Worm (Caenorhabditis elegans) whole organism, L1 larva: Measurements from ENCODE around the gene pho-8.

Experiments
- C04F5.9 ChIP-seq: sonication (generic microtip); optimal IDR thresholded peaks from 2 replicates; lab custom pipeline; 2016; ENCODE audit warnings: missing genetic modification characterization, missing compliant biosample characterization
- C34B4.2 ChIP-seq: sonication (generic microtip); optimal IDR thresholded peaks from 2 replicates; lab custom pipeline; 2017; ENCODE audit warnings: mild to moderate bottlenecking, missing genetic modification characterization, missing compliant biosample characterization
- Y116A8C.19 ChIP-seq: sonication (generic microtip); optimal IDR thresholded peaks from 2 replicates; lab custom pipeline; 2016; ENCODE audit warnings: missing compliant biosample characterization, missing genetic modification characterization, borderline replicate concordance
- aha-1 ChIP-seq: fragments of 150-350 bp; optimal IDR thresholded peaks from 2 replicates; lab custom pipeline; 2014; ENCODE audit warnings: missing biosample characterization, missing genetic modification characterization
- aly-2 ChIP-seq: fragments of 150-350 bp; optimal IDR thresholded peaks from 2 replicates; lab custom pipeline; 2014; ENCODE audit warnings: missing biosample characterization, missing genetic modification characterization
- ceh-63 ChIP-seq: fragments of 200-800 bp; sonication (Bioruptor generic); optimal IDR thresholded peaks from 2 replicates; lab custom pipeline; 2018; ENCODE audit warnings: mild to moderate bottlenecking, missing genetic modification characterization, missing compliant biosample characterization
- ceh-8 ChIP-seq: fragments of 200-800 bp; sonication (Bioruptor generic); optimal IDR thresholded peaks from 2 replicates; lab custom pipeline; 2018; ENCODE audit warnings: mild to moderate bottlenecking, missing genetic modification characterization, moderate library complexity, missing compliant biosample characterization
- ceh-90 ChIP-seq: sonication (generic microtip); optimal IDR thresholded peaks from 2 replicates; lab custom pipeline; 2016; ENCODE audit warnings: missing genetic modification characterization, missing compliant biosample characterization
- ces-1 ChIP-seq: fragments of 150-350 bp; optimal IDR thresholded peaks from 2 replicates; lab custom pipeline; 2014; ENCODE audit warnings: missing biosample characterization, missing genetic modification reagents, missing genetic modification characterization
- dpl-1 ChIP-seq, 3 experiments: fragments of 150-350 bp in 2 of 3; sonication (generic microtip) in 1 of 3; optimal IDR thresholded peaks; 2 replicates each; lab custom pipeline; 2014 to 2017; ENCODE audit warnings: missing biosample characterization in 3 of 3, missing genetic modification characterization in 3 of 3, missing genetic modification reagents in 3 of 3
- efl-1 ChIP-seq, 4 experiments: fragments of 150-350 bp; optimal IDR thresholded peaks in 3 of 4; peaks in 1 of 4; 1 replicate in 1 of 4; 2 replicates in 3 of 4; lab custom pipeline; 2014; ENCODE audit warnings: missing biosample characterization in 2 of 4, missing genetic modification characterization in 2 of 4, missing genetic modification reagents in 2 of 4
- ets-5 ChIP-seq: fragments of 200-800 bp; sonication (Bioruptor generic); IDR thresholded peaks from 2 replicates; pipeline ENCODE4 v1.3.6; 2022; ENCODE audit warnings: missing genetic modification characterization, missing compliant biosample characterization
- fkh-10 ChIP-seq: sonication (generic microtip); optimal IDR thresholded peaks from 2 replicates; lab custom pipeline; 2017; ENCODE audit warnings: missing biosample characterization, missing genetic modification reagents, missing genetic modification characterization
- fkh-4 ChIP-seq: sonication (generic microtip); optimal IDR thresholded peaks from 2 replicates; lab custom pipeline; 2016; ENCODE audit warnings: missing compliant biosample characterization, missing genetic modification characterization, borderline replicate concordance
- fos-1 ChIP-seq: fragments of 150-350 bp; optimal IDR thresholded peaks from 2 replicates; lab custom pipeline; 2014; ENCODE audit warnings: missing biosample characterization, missing genetic modification characterization
- hlh-17 ChIP-seq: fragments of 200-800 bp; sonication (Bioruptor generic); optimal IDR thresholded peaks from 2 replicates; lab custom pipeline; 2018; ENCODE audit warnings: missing genetic modification characterization, mild to moderate bottlenecking, missing compliant biosample characterization, moderate library complexity, borderline replicate concordance
- irx-1 ChIP-seq: sonication (generic microtip); optimal IDR thresholded peaks from 2 replicates; lab custom pipeline; 2016; ENCODE audit warnings: missing genetic modification characterization, missing compliant biosample characterization
- jun-1 ChIP-seq: fragments of 150-350 bp; optimal IDR thresholded peaks from 2 replicates; lab custom pipeline; 2014; ENCODE audit warnings: missing biosample characterization, missing genetic modification reagents, missing genetic modification characterization
- lin-13 ChIP-seq: fragments of 150-350 bp; optimal IDR thresholded peaks from 2 replicates; lab custom pipeline; 2014; ENCODE audit warnings: missing biosample characterization, missing genetic modification reagents, missing genetic modification characterization
- lin-14 ChIP-seq: fragments of 200-800 bp; sonication (Bioruptor generic); optimal IDR thresholded peaks from 2 replicates; lab custom pipeline; 2018; ENCODE audit warnings: mild to moderate bottlenecking, missing genetic modification characterization, moderate library complexity, missing compliant biosample characterization
- lin-35 ChIP-seq, 2 experiments: fragments of 150-350 bp; optimal IDR thresholded peaks; 2 replicates each; lab custom pipeline; 2014; ENCODE audit warnings: missing biosample characterization in 2 of 2, missing genetic modification characterization in 2 of 2, missing genetic modification reagents in 2 of 2
- mep-1 ChIP-seq: fragments of 150-350 bp; optimal IDR thresholded peaks from 2 replicates; lab custom pipeline; 2014; ENCODE audit warnings: missing biosample characterization, missing genetic modification characterization
- nhr-20 ChIP-seq: sonication (generic microtip); optimal IDR thresholded peaks from 2 replicates; lab custom pipeline; 2016; ENCODE audit warnings: mild to moderate bottlenecking, missing genetic modification characterization, missing compliant biosample characterization
- nhr-237 ChIP-seq: fragments of 150-350 bp; optimal IDR thresholded peaks from 2 replicates; lab custom pipeline; 2014; ENCODE audit warnings: missing biosample characterization, missing genetic modification characterization
- nhr-76 ChIP-seq: sonication (generic microtip); optimal IDR thresholded peaks from 2 replicates; lab custom pipeline; 2017; ENCODE audit warnings: missing biosample characterization, missing genetic modification characterization
- nhr-77 ChIP-seq: fragments of 150-350 bp; optimal IDR thresholded peaks from 2 replicates; lab custom pipeline; 2014; ENCODE audit warnings: missing biosample characterization, missing genetic modification characterization
- nhr-84 ChIP-seq: sonication (generic microtip); optimal IDR thresholded peaks from 2 replicates; lab custom pipeline; 2017; ENCODE audit warnings: missing biosample characterization, missing genetic modification characterization
- nhr-90 ChIP-seq: sonication (generic microtip); optimal IDR thresholded peaks from 2 replicates; lab custom pipeline; 2016; ENCODE audit warnings: mild to moderate bottlenecking, missing genetic modification characterization, missing compliant biosample characterization; ENCODE audit not compliant: poor library complexity
- pag-3 ChIP-seq: sonication (generic microtip); optimal IDR thresholded peaks from 2 replicates; lab custom pipeline; 2017; ENCODE audit warnings: missing genetic modification characterization, mild to moderate bottlenecking, missing compliant biosample characterization, antibody characterized with exemption, borderline replicate concordance; ENCODE audit not compliant: insufficient read depth
- rnt-1 ChIP-seq: sonication (generic microtip); optimal IDR thresholded peaks from 2 replicates; lab custom pipeline; 2016; ENCODE audit warnings: mild to moderate bottlenecking, missing genetic modification characterization, moderate library complexity, missing compliant biosample characterization
- skn-1 ChIP-seq: fragments of 150-350 bp; optimal IDR thresholded peaks from 2 replicates; lab custom pipeline; 2014; ENCODE audit warnings: missing biosample characterization, missing genetic modification characterization
- snu-23 ChIP-seq: sonication (generic microtip); optimal IDR thresholded peaks from 2 replicates; lab custom pipeline; 2016; ENCODE audit warnings: missing genetic modification characterization, missing compliant biosample characterization
- sox-4 ChIP-seq: sonication (generic microtip); optimal IDR thresholded peaks from 2 replicates; lab custom pipeline; 2016; ENCODE audit warnings: missing genetic modification characterization, missing compliant biosample characterization
- sptf-1 ChIP-seq: fragments of 150-350 bp; optimal IDR thresholded peaks from 2 replicates; lab custom pipeline; 2014; ENCODE audit warnings: missing biosample characterization, missing genetic modification characterization
- sup-37 ChIP-seq: fragments of 200-800 bp; sonication (Bioruptor generic); optimal IDR thresholded peaks from 2 replicates; lab custom pipeline; 2018; ENCODE audit warnings: mild to moderate bottlenecking, missing genetic modification characterization, missing compliant biosample characterization
- swsn-7 ChIP-seq: sonication (generic microtip); optimal IDR thresholded peaks from 2 replicates; lab custom pipeline; 2016; ENCODE audit warnings: missing genetic modification characterization, missing compliant biosample characterization
- tbx-2 ChIP-seq: sonication (generic microtip); optimal IDR thresholded peaks from 2 replicates; lab custom pipeline; 2016; ENCODE audit warnings: missing genetic modification characterization, missing compliant biosample characterization
- unc-98 ChIP-seq: fragments of 200-800 bp; sonication (Bioruptor generic); IDR thresholded peaks from 2 replicates; pipeline ENCODE4 v1.3.6; 2022; ENCODE audit warnings: missing genetic modification characterization, missing compliant biosample characterization
- xbp-1 ChIP-seq: sonication (generic microtip); optimal IDR thresholded peaks from 2 replicates; lab custom pipeline; 2016; ENCODE audit warnings: missing genetic modification characterization, missing compliant biosample characterization
- zip-4 ChIP-seq: fragments of 200-800 bp; sonication (Bioruptor generic); optimal IDR thresholded peaks from 2 replicates; lab custom pipeline; 2018; ENCODE audit warnings: mild to moderate bottlenecking, missing genetic modification characterization, moderate library complexity, missing compliant biosample characterization

pho-8 gene

ce11 chrV:11844828-11845227, 11.4 kb downstream of the pho-8 start (continued):
- peak; percentile 19 for TF ChIP-seq nhr-90 (tag; lab: Kevin White, UChicago)
- TF ChIP-seq sptf-1 (tag; lab: Kevin White, UChicago): no peak
- no peak for TF ChIP-seq sup-37 (GFP tag; lab: Kevin White, UChicago)
- peak; percentile 94 for TF ChIP-seq lin-14
- TF ChIP-seq ceh-8 (GFP tag; lab: Kevin White, UChicago): no peak
- TF ChIP-seq xbp-1: no peak
- no peak for TF ChIP-seq ets-5 (GFP tag; lab: Robert Waterston, UW)
- no peak for TF ChIP-seq efl-1 (optimal IDR thresholded peaks at IDR 0.05; lab: Kevin White, UChicago)
- peak in 1 of 2 experiments; percentile 33 for TF ChIP-seq efl-1 (GFP tag; optimal IDR thresholded peaks at IDR 0.05 in 1 of 2; lab: Kevin White, UChicago)
- TF ChIP-seq ceh-63 (GFP tag; lab: Kevin White, UChicago): no peak
- peak; percentile 38 to 43 for TF ChIP-seq lin-35 (GFP tag; optimal IDR thresholded peaks at IDR 0.05; lab: Kevin White, UChicago)
- TF ChIP-seq skn-1 (tag; lab: Kevin White, UChicago): peak; percentile 59
- TF ChIP-seq Y116A8C.19 (tag; lab: Kevin White, UChicago): no peak
- peak; percentile 11 for TF ChIP-seq nhr-20
- no peak for TF ChIP-seq nhr-84
- TF ChIP-seq irx-1 (tag; lab: Kevin White, UChicago): no peak
- TF ChIP-seq ceh-90 (tag; lab: Kevin White, UChicago): no peak
- no peak for TF ChIP-seq lin-13 (GFP tag; lab: Kevin White, UChicago)
- peak; percentile 30 for TF ChIP-seq rnt-1 (tag; lab: Kevin White, UChicago)
- no peak for TF ChIP-seq sox-4
- TF ChIP-seq fos-1 (tag; lab: Kevin White, UChicago): peak; percentile 5
- no peak for TF ChIP-seq nhr-237 (tag; lab: Kevin White, UChicago)
- no peak for TF ChIP-seq hlh-17 (GFP tag; lab: Kevin White, UChicago)
- peak; percentile 17 for TF ChIP-seq swsn-7
- TF ChIP-seq snu-23: peak; percentile 37
- peak; percentile 60 for TF ChIP-seq mep-1 (tag; lab: Kevin White, UChicago)
- TF ChIP-seq fkh-10 (GFP tag; lab: Kevin White, UChicago): no peak
- TF ChIP-seq unc-98 (GFP tag; lab: Robert Waterston, UW): no peak
- TF ChIP-seq C04F5.9 (tag; lab: Kevin White, UChicago): no peak
- no peak for TF ChIP-seq C34B4.2 (tag; lab: Kevin White, UChicago)
- TF ChIP-seq nhr-77: no peak
- no peak for TF ChIP-seq tbx-2 (tag; lab: Kevin White, UChicago)
- no peak for TF ChIP-seq pag-3 (tag; lab: Kevin White, UChicago)
- TF ChIP-seq, all 84 proteins: peak for 19

ce11 chrV:11845492-11845891, 12.1 kb downstream of the pho-8 start, which contains the start of gene hmp-1:
Gene hmp-1 (plus strand): TSS chrV:11845871.
- TF ChIP-seq aly-2 (no peak), efl-1 (optimal IDR thresholded peaks at IDR 0.05; lab: Kevin White, UChicago) (no peak), efl-1 (GFP tag; optimal IDR thresholded peaks at IDR 0.05 in 1 of 2; lab: Kevin White, UChicago) (peak in 1 of 2 experiments; percentile 38), aha-1 (tag; lab: Kevin White, UChicago) (no peak)

- TF ChIP-seq fos-1 (tag; lab: Kevin White, UChicago) (no peak), lin-14 (no peak), ces-1 (no peak), jun-1 (tag; lab: Kevin White, UChicago) (no peak), Y116A8C.19 (tag; lab: Kevin White, UChicago) (no peak), fkh-4 (tag; lab: Kevin White, UChicago) (no peak), sptf-1 (tag; lab: Kevin White, UChicago) (no peak), nhr-76 (tag; lab: Kevin White, UChicago) (no peak), C04F5.9 (tag; lab: Kevin White, UChicago) (no peak), zip-4 (GFP tag; lab: Kevin White, UChicago) (no peak), dpl-1 (GFP tag; optimal IDR thresholded peaks at IDR 0.05; lab: Kevin White, UChicago) (no peak)
Measured at ce11 chrV:11846969-11847368, 13.6 kb downstream of the pho-8 start.
